Fruit fly (Drosophila melanogaster): ENCODE measurements around the gene sov.

sov gene

DNA sequence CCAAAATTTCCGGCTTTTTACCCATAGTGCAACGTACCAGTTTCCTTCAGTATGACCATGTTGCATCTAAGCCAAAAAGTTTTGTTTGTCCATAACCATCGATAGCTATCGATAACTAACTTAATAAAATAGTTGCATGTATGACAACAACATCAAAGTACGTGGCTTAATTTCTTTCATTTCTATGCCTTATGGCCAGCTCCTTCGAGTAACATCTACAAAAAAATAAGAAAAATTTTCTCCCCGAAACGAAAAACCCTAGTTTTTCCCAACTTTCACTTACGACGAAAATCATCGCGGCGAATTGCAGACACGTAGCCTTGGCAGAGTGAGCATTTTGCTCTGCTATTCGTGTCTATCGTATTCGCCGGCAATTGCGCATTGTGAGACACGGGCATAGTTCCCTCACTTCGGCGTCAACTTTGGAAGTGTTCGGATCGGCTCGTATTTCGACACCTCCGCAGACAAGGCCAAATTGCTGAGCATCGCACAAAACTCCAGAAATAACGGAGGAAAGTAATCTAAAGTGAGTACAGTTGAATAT lies at the start of gene sov (continued):
- peak; percentile 63 for TF ChIP-seq tna (GFP tag; IDR thresholded peaks at IDR 0.05; ENCODE audit: partially characterized antibody)
- peak; percentile 7 for TF ChIP-seq grau (tag; optimal IDR thresholded peaks at IDR 0.05)
- no peak for TF ChIP-seq HmgZ (tag; optimal IDR thresholded peaks at IDR 0.05)
- no peak for TF ChIP-seq CrebB (tag; optimal IDR thresholded peaks at IDR 0.05)
- TF ChIP-seq CG31388 (GFP tag; optimal IDR thresholded peaks at IDR 0.05) = no peak
- peak; percentile 81 for TF ChIP-seq inv (GFP tag; IDR thresholded peaks at IDR 0.05; ENCODE audit: partially characterized antibody)
- TF ChIP-seq CG4282 (GFP tag; optimal IDR thresholded peaks at IDR 0.05) = peak; percentile 1
- TF ChIP-seq bab2 (GFP tag; optimal IDR thresholded peaks at IDR 0.05) = no peak
- no peak for TF ChIP-seq CG10366 (GFP tag; IDR thresholded peaks at IDR 0.05)
- no peak for TF ChIP-seq Eip74EF (GFP tag; optimal IDR thresholded peaks at IDR 0.05)
- no peak for TF ChIP-seq chn (GFP tag; optimal IDR thresholded peaks at IDR 0.05)
- TF ChIP-seq CG5180 (GFP tag; optimal IDR thresholded peaks at IDR 0.05) = no peak
- TF ChIP-seq knrl (GFP tag; IDR thresholded peaks at IDR 0.05; ENCODE audit: partially characterized antibody) = peak; percentile 92
- no peak for TF ChIP-seq cas (GFP tag; IDR thresholded peaks at IDR 0.05)
- TF ChIP-seq Nf-YC (tag; optimal IDR thresholded peaks at IDR 0.05) = peak; percentile 1
- peak; percentile 45 for TF ChIP-seq CG10267 (tag; optimal IDR thresholded peaks at IDR 0.05)
- TF ChIP-seq bigmax (GFP tag; optimal IDR thresholded peaks at IDR 0.05) = no peak
- peak; percentile 86 for TF ChIP-seq Deaf1 (tag; optimal IDR thresholded peaks at IDR 0.05)
- peak; percentile 83 for TF ChIP-seq CG34224 (GFP tag; IDR thresholded peaks at IDR 0.05; ENCODE audit: partially characterized antibody)
- peak; percentile 81 for TF ChIP-seq vnd (GFP tag; IDR thresholded peaks at IDR 0.05; ENCODE audit: partially characterized antibody)
- TF ChIP-seq CG34376 (GFP tag; optimal IDR thresholded peaks at IDR 0.05) = peak; percentile 15
- no peak for TF ChIP-seq CG6689 (GFP tag; IDR thresholded peaks at IDR 0.05)
- no peak for TF ChIP-seq Bteb2 (GFP tag; optimal IDR thresholded peaks at IDR 0.05)
- no peak for TF ChIP-seq fd3F (GFP tag; optimal IDR thresholded peaks at IDR 0.05)
- TF ChIP-seq onecut (GFP tag; IDR thresholded peaks at IDR 0.05) = peak; percentile 8; the same call in 1 of the 2 replicates
- no peak for TF ChIP-seq Sry-β (GFP tag; optimal IDR thresholded peaks at IDR 0.05)
- peak; percentile 1 for TF ChIP-seq CG7987 (GFP tag; optimal IDR thresholded peaks at IDR 0.05)
- TF ChIP-seq CG12219 (GFP tag; optimal IDR thresholded peaks at IDR 0.05) = no peak
- TF ChIP-seq Ada2b (GFP tag; IDR thresholded peaks at IDR 0.05) = no peak
- peak; percentile 3 for TF ChIP-seq mirr (GFP tag; optimal IDR thresholded peaks at IDR 0.05)
- no peak for TF ChIP-seq Bdp1 (GFP tag; optimal IDR thresholded peaks at IDR 0.05)
- no peak for TF ChIP-seq CG15696 (tag; optimal IDR thresholded peaks at IDR 0.05)
- no peak for TF ChIP-seq CG11695 (GFP tag; IDR thresholded peaks at IDR 0.05)
- TF ChIP-seq ttk (GFP tag; IDR thresholded peaks at IDR 0.05) = no peak
- 0 out of 2 replicates have a peak, but pooled peaks have one; percentile 31 for TF ChIP-seq rib (GFP tag; IDR thresholded peaks at IDR 0.05)
- TF ChIP-seq C15 (GFP tag; IDR thresholded peaks at IDR 0.05) = no peak
- no peak for TF ChIP-seq CG1233 (GFP tag; optimal IDR thresholded peaks at IDR 0.05)
- TF ChIP-seq Hmr (GFP tag; optimal IDR thresholded peaks at IDR 0.05) = peak; percentile 49
- peak; percentile 76 for TF ChIP-seq gfzf (GFP tag; optimal IDR thresholded peaks at IDR 0.05)
- TF ChIP-seq CG14710 (tag; optimal IDR thresholded peaks at IDR 0.05) = peak; percentile 48
- TF ChIP-seq CG13123 (GFP tag; optimal IDR thresholded peaks at IDR 0.05) = no peak
- TF ChIP-seq dmrt99B (tag; optimal IDR thresholded peaks at IDR 0.05) = no peak
- TF ChIP-seq stwl (tag; optimal IDR thresholded peaks at IDR 0.05) = peak; percentile 61
- no peak for TF ChIP-seq Adf1 (GFP tag; IDR thresholded peaks at IDR 0.05)
- peak; percentile 98 for TF ChIP-seq CG10431 (GFP tag; optimal IDR thresholded peaks at IDR 0.05)
- no peak for TF ChIP-seq cato (GFP tag; optimal IDR thresholded peaks at IDR 0.05; ENCODE audit: borderline replicate concordance)
- no peak for TF ChIP-seq CG1024 (GFP tag; IDR thresholded peaks at IDR 0.05)
- no peak for TF ChIP-seq crol (GFP tag; IDR thresholded peaks at IDR 0.05)
- TF ChIP-seq sqz (GFP tag; optimal IDR thresholded peaks at IDR 0.05) = no peak
